Worm (Caenorhabditis elegans) whole organism, early embryonic: Measurements from ENCODE around the gene str-256.

Experiments used
- ama-1 ChIP-seq: fragments of 150-350 bp; optimal IDR thresholded peaks from 2 replicates; lab custom pipeline; 2014
- ets-7 ChIP-seq: sonication (generic microtip); optimal IDR thresholded peaks from 2 replicates; lab custom pipeline; 2016; ENCODE audit warnings: missing genotype, missing genetic modification characterization, missing compliant biosample characterization

ce11 chrV:487980-488379 lies 13.2 kb downstream of the str-256 start:
- TF ChIP-seq ama-1 (lab: Kevin White, UChicago) (no peak), ets-7 (tag; lab: Kevin White, UChicago) (no peak)
